ENCODE assay signal across 2 worm cellular contexts in the genomic region with DNA sequence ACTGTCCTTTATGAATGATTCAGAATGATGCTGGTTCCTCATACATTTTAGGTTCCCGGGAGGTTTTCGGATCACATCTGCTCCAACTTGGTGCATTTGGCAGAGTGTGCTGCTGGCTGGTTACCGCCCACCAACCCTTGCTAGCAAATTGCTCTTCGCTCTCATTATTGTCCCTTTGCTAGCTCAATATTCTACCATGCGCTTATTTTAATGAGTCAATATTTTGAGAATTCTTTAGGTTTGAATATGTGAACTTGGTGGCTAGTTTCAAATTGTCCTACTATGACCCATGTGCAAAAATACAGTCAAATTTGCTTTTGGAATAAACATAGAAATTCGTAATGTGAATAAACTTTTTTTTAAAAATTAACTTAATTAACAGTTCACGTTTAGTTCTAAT.
A peak's percentile ranks its signal among the peaks of the same experiment; 100 is the strongest.
TF ChIP-seq lines count a peak whose summit lies in the region.

No protein-coding gene starts in this region.

TF ChIP-seq in whole organism, L1 larva, 84 proteins besides CTCF, POLR2A, EP300 and RAD21:
- TF ChIP-seq dsc-1 (tag; optimal IDR thresholded peaks at IDR 0.05; lab: Kevin White, UChicago): peak; percentile 21
- no peak for TF ChIP-seq ets-5 (GFP tag; IDR thresholded peaks at IDR 0.05; lab: Robert Waterston, UW)

TF ChIP-seq in whole organism, late embryonic, 69 proteins besides CTCF, POLR2A, EP300 and RAD21:
- TF ChIP-seq npax-4 (tag; optimal IDR thresholded peaks at IDR 0.05; lab: Kevin White, UChicago) (no peak), sdc-2 (tag; optimal IDR thresholded peaks at IDR 0.05; lab: Kevin White, UChicago) (peak; percentile 93)
